Fruit fly (Drosophila melanogaster) whole organism, embryonic: ENCODE measurements around the gene CG17329.
A peak's percentile ranks its signal among the peaks of the same experiment; 100 is the strongest.

ENCODE experiments used
- Ada2b ChIP-seq: fragments of 200-800 bp; sonication (Bioruptor generic); IDR thresholded peaks from 2 replicates; pipeline ENCODE4 v1.3.6; 2022; ENCODE audit warnings: missing biosample characterization, missing genetic modification characterization
- Adf1 ChIP-seq: fragments of 200-800 bp; sonication (Bioruptor generic); IDR thresholded peaks from 2 replicates; pipeline ENCODE4 v1.3.6; 2022; ENCODE audit warnings: missing biosample characterization, missing genetic modification characterization
- Aef1 ChIP-seq: fragments of 200-800 bp; sonication (Bioruptor generic); IDR thresholded peaks from 3 replicates; pipeline ENCODE4 v1.3.6; 2022; ENCODE audit warnings: missing biosample characterization, missing genetic modification characterization
- Antp ChIP-seq: fragments of 200-800 bp; sonication (Bioruptor generic); optimal IDR thresholded peaks from 3 replicates; lab custom pipeline; 2016; ENCODE audit warnings: missing biosample characterization, missing genetic modification characterization
- Atf6 ChIP-seq: fragments of 200-800 bp; sonication (Bioruptor generic); IDR thresholded peaks from 2 replicates; pipeline ENCODE4 v1.3.6; 2022; ENCODE audit warnings: missing biosample characterization, missing genetic modification characterization
- CG10543 ChIP-seq: fragments of 200-800 bp; sonication (Bioruptor generic); optimal IDR thresholded peaks from 3 replicates; lab custom pipeline; 2017; ENCODE audit warnings: missing biosample characterization, mild to moderate bottlenecking, missing genetic modification characterization, moderate library complexity
- CG12071 ChIP-seq: fragments of 200-800 bp; sonication (Bioruptor generic); optimal IDR thresholded peaks from 3 replicates; lab custom pipeline; 2018; ENCODE audit warnings: missing biosample characterization, mild to moderate bottlenecking, missing genetic modification characterization
- CG13296 ChIP-seq: fragments of 200-800 bp; sonication (Bioruptor generic); optimal IDR thresholded peaks from 3 replicates; lab custom pipeline; 2018; ENCODE audit warnings: missing biosample characterization, mild to moderate bottlenecking, missing genetic modification characterization
- CG13775 ChIP-seq: fragments of 200-800 bp; sonication (Bioruptor generic); optimal IDR thresholded peaks from 3 replicates; lab custom pipeline; 2017; ENCODE audit warnings: missing biosample characterization, mild to moderate bottlenecking, missing genetic modification characterization
- CG15696 ChIP-seq: fragments of 200-800 bp; sonication (Bioruptor generic); optimal IDR thresholded peaks from 2 replicates; lab custom pipeline; 2019; ENCODE audit warnings: missing biosample characterization, mild to moderate bottlenecking, missing genetic modification characterization, moderate library complexity
- CG18619 ChIP-seq: fragments of 200-800 bp; sonication (Bioruptor generic); optimal IDR thresholded peaks from 3 replicates; lab custom pipeline; 2017; ENCODE audit warnings: missing biosample characterization, mild to moderate bottlenecking, missing genetic modification characterization
- CG18764 ChIP-seq: fragments of 200-800 bp; sonication (Bioruptor generic); optimal IDR thresholded peaks from 3 replicates; lab custom pipeline; 2016; ENCODE audit warnings: missing biosample characterization, missing genetic modification characterization
- CG2875 ChIP-seq: fragments of 200-800 bp; sonication (Bioruptor generic); optimal IDR thresholded peaks from 2 replicates; lab custom pipeline; 2017; ENCODE audit warnings: missing biosample characterization, mild to moderate bottlenecking, missing genetic modification characterization, missing genetic modification reagents
- CG2889 ChIP-seq: fragments of 200-800 bp; sonication (Bioruptor generic); IDR thresholded peaks from 3 replicates; pipeline ENCODE4 v1.3.6; 2022; ENCODE audit warnings: missing biosample characterization, missing genetic modification characterization
- CG31224 ChIP-seq: fragments of 200-800 bp; sonication (Bioruptor generic); IDR thresholded peaks from 2 replicates; pipeline ENCODE4 v1.3.6; 2022; ENCODE audit warnings: missing biosample characterization, missing genetic modification characterization
- CG32767 ChIP-seq: fragments of 200-800 bp; sonication (Bioruptor generic); IDR thresholded peaks from 2 replicates; pipeline ENCODE4 v1.3.6; 2022; ENCODE audit warnings: missing biosample characterization, missing genetic modification characterization
- CG34376 ChIP-seq: fragments of 200-800 bp; sonication (Bioruptor generic); optimal IDR thresholded peaks from 2 replicates; lab custom pipeline; 2018; ENCODE audit warnings: missing biosample characterization, mild to moderate bottlenecking, missing genetic modification characterization
- CG34422 ChIP-seq: fragments of 200-800 bp; sonication (Bioruptor generic); IDR thresholded peaks from 3 replicates; pipeline ENCODE4 v1.3.6; 2022; ENCODE audit warnings: missing biosample characterization, missing genetic modification characterization
- CG6254 ChIP-seq: fragments of 200-800 bp; sonication (Bioruptor generic); optimal IDR thresholded peaks from 3 replicates; lab custom pipeline; 2017; ENCODE audit warnings: mild to moderate bottlenecking, missing biosample characterization, missing genetic modification reagents, missing genetic modification characterization
- CG6272 ChIP-seq: fragments of 200-800 bp; sonication (Bioruptor generic); IDR thresholded peaks from 2 replicates; pipeline ENCODE4 v1.3.6; 2022; ENCODE audit warnings: missing biosample characterization, missing genetic modification characterization
- CG6683 ChIP-seq: fragments of 200-800 bp; sonication (Bioruptor generic); optimal IDR thresholded peaks from 2 replicates; lab custom pipeline; 2017; ENCODE audit warnings: missing biosample characterization, mild to moderate bottlenecking, missing genetic modification characterization, missing genetic modification reagents
- CG7556 ChIP-seq: fragments of 200-800 bp; sonication (Bioruptor generic); optimal IDR thresholded peaks from 2 replicates; lab custom pipeline; 2017; ENCODE audit warnings: missing biosample characterization, mild to moderate bottlenecking, missing genetic modification characterization
- CG7987 ChIP-seq: fragments of 200-800 bp; sonication (Bioruptor generic); optimal IDR thresholded peaks from 2 replicates; lab custom pipeline; 2018; ENCODE audit warnings: missing biosample characterization, mild to moderate bottlenecking, missing genetic modification characterization, moderate library complexity
- CG9876 ChIP-seq: fragments of 200-800 bp; sonication (Bioruptor generic); optimal IDR thresholded peaks from 2 replicates; lab custom pipeline; 2016; ENCODE audit warnings: missing biosample characterization, missing genetic modification characterization
- Chrac-16 ChIP-seq: fragments of 200-800 bp; sonication (Bioruptor generic); optimal IDR thresholded peaks from 3 replicates; lab custom pipeline; 2016; ENCODE audit warnings: missing biosample characterization, missing genetic modification characterization
- CoRest ChIP-seq: fragments of 200-800 bp; sonication (Bioruptor generic); optimal IDR thresholded peaks from 3 replicates; lab custom pipeline; 2018; ENCODE audit warnings: missing biosample characterization, mild to moderate bottlenecking, missing genetic modification characterization, moderate library complexity
- CrebB ChIP-seq: fragments of 200-800 bp; sonication (Bioruptor generic); optimal IDR thresholded peaks from 3 replicates; lab custom pipeline; 2018; ENCODE audit warnings: missing biosample characterization, mild to moderate bottlenecking, missing genetic modification characterization
- Dp ChIP-seq: fragments of 200-800 bp; sonication (Bioruptor generic); optimal IDR thresholded peaks from 2 replicates; lab custom pipeline; 2018; ENCODE audit warnings: missing biosample characterization, mild to moderate bottlenecking, missing genetic modification characterization, moderate library complexity
- Drgx ChIP-seq: fragments of 200-800 bp; sonication (Bioruptor generic); IDR thresholded peaks from 2 replicates; pipeline ENCODE4 v1.3.6; 2022; ENCODE audit warnings: missing biosample characterization, missing genetic modification characterization
- Hr39 ChIP-seq: fragments of >200 bp; optimal IDR thresholded peaks from 2 replicates; lab custom pipeline; 2017
- Jarid2 ChIP-seq: fragments of 200-800 bp; sonication (Bioruptor generic); optimal IDR thresholded peaks from 3 replicates; lab custom pipeline; 2017; ENCODE audit warnings: mild to moderate bottlenecking, missing biosample characterization, missing genetic modification reagents, missing genetic modification characterization
- Meics ChIP-seq: fragments of 200-800 bp; sonication (Bioruptor generic); optimal IDR thresholded peaks from 2 replicates; lab custom pipeline; 2017; ENCODE audit warnings: missing biosample characterization, mild to moderate bottlenecking, missing genetic modification characterization
- Oaz ChIP-seq: fragments of 200-800 bp; sonication (Bioruptor generic); IDR thresholded peaks from 2 replicates; pipeline ENCODE4 v1.3.6; 2022; ENCODE audit warnings: missing biosample characterization, missing genetic modification characterization
- Optix ChIP-seq: fragments of 200-800 bp; sonication (Bioruptor generic); IDR thresholded peaks from 3 replicates; pipeline ENCODE4 v1.3.6; 2022; ENCODE audit warnings: missing biosample characterization, missing genetic modification characterization
- Ptx1 ChIP-seq: fragments of 200-800 bp; sonication (Bioruptor generic); IDR thresholded peaks from 2 replicates; pipeline ENCODE4 v1.3.6; 2022; ENCODE audit warnings: missing biosample characterization, missing genetic modification characterization
- Rfx ChIP-seq: fragments of 200-800 bp; sonication (Bioruptor generic); IDR thresholded peaks from 2 replicates; pipeline ENCODE4 v1.3.6; 2022; ENCODE audit warnings: missing biosample characterization, missing genetic modification characterization
- Rx ChIP-seq: fragments of 200-800 bp; sonication (Bioruptor generic); IDR thresholded peaks from 2 replicates; pipeline ENCODE4 v1.3.6; 2022; ENCODE audit warnings: missing biosample characterization, missing genetic modification characterization
- ci ChIP-seq: fragments of 200-800 bp; sonication (Bioruptor generic); IDR thresholded peaks from 3 replicates; pipeline ENCODE4 v1.3.6; 2022; ENCODE audit warnings: missing biosample characterization, missing genetic modification characterization
- danr ChIP-seq: fragments of 200-800 bp; sonication (Bioruptor generic); IDR thresholded peaks from 2 replicates; pipeline ENCODE4 v1.3.6; 2022; ENCODE audit warnings: missing biosample characterization, missing genetic modification characterization
- dmrt11E ChIP-seq: fragments of 200-800 bp; sonication (Bioruptor generic); optimal IDR thresholded peaks from 3 replicates; lab custom pipeline; 2018; ENCODE audit warnings: missing biosample characterization, mild to moderate bottlenecking, missing genetic modification characterization, moderate library complexity
- knrl ChIP-seq: fragments of 200-800 bp; sonication (Bioruptor generic); IDR thresholded peaks from 3 replicates; pipeline ENCODE4 v1.3.6; 2022; ENCODE audit warnings: missing biosample characterization, missing genetic modification characterization; ENCODE audit not compliant: partially characterized antibody
- nom ChIP-seq: fragments of 200-800 bp; sonication (Bioruptor generic); optimal IDR thresholded peaks from 2 replicates; lab custom pipeline; 2017; ENCODE audit warnings: missing biosample characterization, missing genetic modification characterization, mild to moderate bottlenecking, moderate library complexity, missing genetic modification reagents
- otp ChIP-seq: fragments of 200-800 bp; sonication (Bioruptor generic); IDR thresholded peaks from 3 replicates; pipeline ENCODE4, ENCODE4 v1.3.6; 2022; ENCODE audit warnings: missing biosample characterization, missing genetic modification characterization
- pfk ChIP-seq: fragments of 200-800 bp; sonication (Bioruptor generic); optimal IDR thresholded peaks from 2 replicates; lab custom pipeline; 2018; ENCODE audit warnings: missing biosample characterization, mild to moderate bottlenecking, missing genetic modification characterization, moderate library complexity
- pum ChIP-seq: fragments of 200-800 bp; sonication (Bioruptor generic); optimal IDR thresholded peaks from 2 replicates; lab custom pipeline; 2016; ENCODE audit warnings: missing biosample characterization, missing genetic modification characterization
- ssp ChIP-seq: fragments of 200-800 bp; sonication (Bioruptor generic); IDR thresholded peaks from 2 replicates; pipeline ENCODE4 v1.3.6; 2022; ENCODE audit warnings: missing biosample characterization, missing genetic modification characterization
- stc ChIP-seq: fragments of 200-800 bp; sonication (Bioruptor generic); IDR thresholded peaks from 2 replicates; pipeline ENCODE4 v1.3.6; 2022; ENCODE audit warnings: missing biosample characterization, missing genetic modification characterization
- tap ChIP-seq: fragments of 200-800 bp; optimal IDR thresholded peaks from 3 replicates; lab custom pipeline; 2019; ENCODE audit warnings: missing biosample characterization, mild to moderate bottlenecking, missing genetic modification characterization, moderate library complexity
- tgo ChIP-seq: fragments of 200-800 bp; sonication (Bioruptor generic); IDR thresholded peaks from 3 replicates; pipeline ENCODE4 v1.3.6; 2022; ENCODE audit warnings: missing biosample characterization, missing genetic modification characterization
- tll ChIP-seq, 2 experiments: fragments of 200-800 bp in 1 of 2; fragments of >200 bp in 1 of 2; sonication (Bioruptor generic) in 1 of 2; optimal IDR thresholded peaks; 2 replicates each; lab custom pipeline; 2017 to 2019; ENCODE audit warnings: missing biosample characterization in 2 of 2, missing genetic modification characterization in 2 of 2, mild to moderate bottlenecking in 1 of 2, moderate library complexity in 1 of 2
- toy ChIP-seq: fragments of 200-800 bp; sonication (Bioruptor generic); IDR thresholded peaks from 2 replicates; pipeline ENCODE4 v1.3.6; 2022; ENCODE audit warnings: missing biosample characterization, missing genetic modification characterization
- trem ChIP-seq: fragments of 200-800 bp; optimal IDR thresholded peaks from 3 replicates; lab custom pipeline; 2019; ENCODE audit warnings: missing biosample characterization, mild to moderate bottlenecking, missing genetic modification characterization, moderate library complexity

CG17329 gene

dm6 chr2L:16272730-16273129 is 18.4 kb upstream of the CG17329 start (continued):
- TF ChIP-seq otp (peak; percentile 31; the same call in 2 of the 3 replicates), ci (GFP tag; lab: Robert Waterston, UW) (peak; percentile 72; the same call in 2 of the 3 replicates), stc (GFP tag; lab: Robert Waterston, UW) (no peak), dmrt11E (tag; lab: Kevin White, UChicago) (peak; percentile 1), Dp (GFP tag; lab: Kevin White, UChicago) (no peak), Drgx (no peak), CG12071 (peak; percentile 51), Hr39 (lab: Kevin White, UChicago) (no peak), CG6254 (GFP tag; lab: Kevin White, UChicago) (no peak), Rfx (GFP tag; lab: Robert Waterston, UW) (peak; percentile 32; the same call in 1 of the 2 replicates), CG32767 (GFP tag; lab: Robert Waterston, UW) (no peak), Aef1 (GFP tag; lab: Robert Waterston, UW) (no peak), CG13296 (peak; percentile 71), CG15696 (tag; lab: Kevin White, UChicago) (no peak), CG6272 (no peak), CG18619 (GFP tag; lab: Kevin White, UChicago) (peak; percentile 31), Jarid2 (no peak), toy (no peak), CrebB (tag; lab: Kevin White, UChicago) (peak; percentile 26), CG31224 (GFP tag; lab: Robert Waterston, UW) (no peak), pum (GFP tag; lab: Kevin White, UChicago) (no peak), Optix (no peak), Ada2b (GFP tag; lab: Robert Waterston, UW) (0 out of 2 replicates have a peak, but pooled peaks have one; percentile 6), tap (tag; lab: Kevin White, UChicago) (no peak), pfk (GFP tag; lab: Kevin White, UChicago) (peak; percentile 71), CG13775 (GFP tag; lab: Kevin White, UChicago) (no peak), CG7556 (GFP tag; lab: Kevin White, UChicago) (peak; percentile 22), Ptx1 (no peak), CG6683 (peak; percentile 21), CoRest (tag; lab: Kevin White, UChicago) (peak; percentile 8), CG9876 (no peak), Adf1 (GFP tag; lab: Robert Waterston, UW) (peak; percentile 41; the same call in 1 of the 2 replicates), Chrac-16 (GFP tag; lab: Kevin White, UChicago) (no peak), CG34422 (peak; percentile 22; the same call in 1 of the 3 replicates), Antp (GFP tag; lab: Kevin White, UChicago) (no peak), trem (no peak), nom (no peak), CG34376 (GFP tag; lab: Kevin White, UChicago) (peak; percentile 71), knrl (GFP tag; lab: Robert Waterston, UW) (no peak), danr (GFP tag; lab: Robert Waterston, UW) (no peak), CG7987 (GFP tag; lab: Kevin White, UChicago) (peak; percentile 69), CG18764 (GFP tag; lab: Kevin White, UChicago) (no peak), Oaz (GFP tag; lab: Robert Waterston, UW) (no peak), Atf6 (GFP tag; lab: Robert Waterston, UW) (peak; percentile 39; the same call in 1 of the 2 replicates), tll (GFP tag; optimal IDR thresholded peaks at IDR 0.05; lab: Kevin White, UChicago) (no peak), ssp (GFP tag; lab: Robert Waterston, UW) (no peak), CG2889 (no peak), tgo (no peak), CG10543 (peak; percentile 77), Rx (no peak), CG2875 (GFP tag; lab: Kevin White, UChicago) (peak; percentile 44), Meics (GFP tag; lab: Kevin White, UChicago) (peak; percentile 50)
